Worm (Caenorhabditis elegans) whole organism, L3 larva: ENCODE measurements around the gene srh-129.

Experiments
- R02D3.7 ChIP-seq: fragments of 150-350 bp; optimal IDR thresholded peaks from 2 replicates; lab custom pipeline; 2014; ENCODE audit warnings: missing biosample characterization, missing genetic modification characterization
- ZK546.5 ChIP-seq: sonication (generic microtip); optimal IDR thresholded peaks from 2 replicates; lab custom pipeline; 2017; ENCODE audit warnings: missing biosample characterization, missing genetic modification characterization
- aly-2 ChIP-seq: fragments of 150-350 bp; optimal IDR thresholded peaks from 2 replicates; lab custom pipeline; 2014; ENCODE audit warnings: missing biosample characterization, missing genetic modification characterization
- ceh-16 ChIP-seq: sonication (generic microtip); optimal IDR thresholded peaks from 2 replicates; lab custom pipeline; 2017; ENCODE audit warnings: missing biosample characterization, missing genetic modification characterization
- ceh-9 ChIP-seq: sonication (generic microtip); optimal IDR thresholded peaks from 2 replicates; lab custom pipeline; 2018; ENCODE audit warnings: missing biosample characterization, missing genetic modification characterization
- egl-27 ChIP-seq: sonication (generic microtip); optimal IDR thresholded peaks from 4 replicates; lab custom pipeline; 2017; ENCODE audit warnings: missing biosample characterization, missing genetic modification reagents, missing genetic modification characterization
- egl-5 ChIP-seq: fragments of 150-350 bp; optimal IDR thresholded peaks from 2 replicates; lab custom pipeline; 2017; ENCODE audit warnings: missing biosample characterization, missing genetic modification reagents, missing genetic modification characterization, inconsistent platforms
- elt-2 ChIP-seq: sonication (generic microtip); optimal IDR thresholded peaks from 2 replicates; lab custom pipeline; 2016; ENCODE audit warnings: missing genetic modification reagents, mild to moderate bottlenecking, missing genetic modification characterization, missing compliant biosample characterization
- elt-3 ChIP-seq, 3 experiments: fragments of 150-350 bp in 1 of 3; sonication (generic microtip) in 2 of 3; optimal IDR thresholded peaks; 2 replicates in 2 of 3; 4 replicates in 1 of 3; lab custom pipeline; 2014 to 2017; ENCODE audit warnings: missing biosample characterization in 3 of 3, missing genetic modification characterization in 3 of 3
- fkh-10 ChIP-seq: sonication (generic microtip); optimal IDR thresholded peaks from 2 replicates; lab custom pipeline; 2017; ENCODE audit warnings: missing biosample characterization, missing genetic modification reagents, missing genetic modification characterization
- fkh-2 ChIP-seq: fragments of 150-350 bp; optimal IDR thresholded peaks from 2 replicates; lab custom pipeline; 2014; ENCODE audit warnings: missing biosample characterization, missing genetic modification reagents, missing genetic modification characterization
- fos-1 ChIP-seq: fragments of 150-350 bp; optimal IDR thresholded peaks from 2 replicates; lab custom pipeline; 2014; ENCODE audit warnings: missing biosample characterization, missing genetic modification characterization
- hmg-11 ChIP-seq: sonication (generic microtip); optimal IDR thresholded peaks from 2 replicates; lab custom pipeline; 2016; ENCODE audit warnings: missing genetic modification characterization, missing compliant biosample characterization
- lsy-12 ChIP-seq: sonication (generic microtip); optimal IDR thresholded peaks from 2 replicates; lab custom pipeline; 2016; ENCODE audit warnings: mild to moderate bottlenecking, missing genetic modification characterization, missing compliant biosample characterization
- mdl-1 ChIP-seq: fragments of 150-350 bp; optimal IDR thresholded peaks from 2 replicates; lab custom pipeline; 2014; ENCODE audit warnings: missing biosample characterization, missing genetic modification characterization
- mml-1 ChIP-seq: fragments of 150-350 bp; sonication (generic microtip); optimal IDR thresholded peaks from 3 replicates; lab custom pipeline; 2014; ENCODE audit warnings: missing biosample characterization, missing genetic modification characterization
- nhr-11 ChIP-seq: fragments of 150-350 bp; optimal IDR thresholded peaks from 2 replicates; lab custom pipeline; 2014; ENCODE audit warnings: missing biosample characterization, missing genetic modification characterization
- nhr-12 ChIP-seq: fragments of 150-350 bp; optimal IDR thresholded peaks from 2 replicates; lab custom pipeline; 2014; ENCODE audit warnings: missing biosample characterization, missing genetic modification characterization
- nhr-23 ChIP-seq: fragments of 150-350 bp; optimal IDR thresholded peaks from 2 replicates; lab custom pipeline; 2014; ENCODE audit warnings: missing biosample characterization, missing genetic modification reagents, missing genetic modification characterization
- nhr-28 ChIP-seq: fragments of 150-350 bp; optimal IDR thresholded peaks from 2 replicates; lab custom pipeline; 2014; ENCODE audit warnings: missing biosample characterization, missing genetic modification characterization
- nhr-43 ChIP-seq: sonication (generic microtip); optimal IDR thresholded peaks from 2 replicates; lab custom pipeline; 2016; ENCODE audit warnings: mild to moderate bottlenecking, missing genetic modification characterization, missing compliant biosample characterization; ENCODE audit not compliant: poor library complexity, severe bottlenecking
- nhr-67 ChIP-seq: fragments of 150-350 bp; optimal IDR thresholded peaks from 2 replicates; lab custom pipeline; 2014; ENCODE audit warnings: missing biosample characterization, missing genetic modification characterization
- nhr-76 ChIP-seq: fragments of 150-350 bp; sonication (generic microtip); optimal IDR thresholded peaks from 5 replicates; lab custom pipeline; 2014; ENCODE audit warnings: missing biosample characterization, missing genetic modification characterization
- pha-4 ChIP-seq: fragments of 150-350 bp; optimal IDR thresholded peaks from 2 replicates; lab custom pipeline; 2014; ENCODE audit warnings: missing biosample characterization, missing genetic modification reagents, missing genetic modification characterization
- pqm-1 ChIP-seq: fragments of 150-350 bp; optimal IDR thresholded peaks from 2 replicates; lab custom pipeline; 2017; ENCODE audit warnings: missing biosample characterization, missing genetic modification characterization, inconsistent platforms
- sea-2 ChIP-seq: fragments of 150-350 bp; sonication (generic microtip); optimal IDR thresholded peaks from 4 replicates; lab custom pipeline; 2014; ENCODE audit warnings: missing biosample characterization, missing genetic modification reagents, missing genetic modification characterization
- skn-1 ChIP-seq: fragments of 150-350 bp; optimal IDR thresholded peaks from 2 replicates; lab custom pipeline; 2014; ENCODE audit warnings: missing biosample characterization, missing genetic modification characterization
- snpc-4 ChIP-seq: fragments of 150-350 bp; optimal IDR thresholded peaks from 2 replicates; lab custom pipeline; 2014; ENCODE audit warnings: missing biosample characterization, missing genetic modification characterization
- tbx-2 ChIP-seq: sonication (generic microtip); optimal IDR thresholded peaks from 2 replicates; lab custom pipeline; 2016; ENCODE audit warnings: mild to moderate bottlenecking, missing genetic modification characterization, missing compliant biosample characterization
- zag-1 ChIP-seq: fragments of 150-350 bp; optimal IDR thresholded peaks from 2 replicates; lab custom pipeline; 2014; ENCODE audit warnings: missing biosample characterization, missing genetic modification characterization
- ztf-4 ChIP-seq: fragments of 150-350 bp; optimal IDR thresholded peaks from 2 replicates; lab custom pipeline; 2014; ENCODE audit warnings: missing biosample characterization, missing genetic modification characterization

Gene srh-129

ce11 chrV:5146394-5146793 lies 2.7 kb upstream of the srh-129 start, which contains the start of gene F14F9.6:
F14F9.6 (minus strand) TSS chrV:5146494.
- TF ChIP-seq tbx-2 (tag; lab: Kevin White, UChicago) = no peak
- TF ChIP-seq nhr-76 (tag; lab: Kevin White, UChicago) = no peak
- no peak for TF ChIP-seq nhr-12
- TF ChIP-seq nhr-23 (tag; lab: Kevin White, UChicago) = no peak
- no peak for TF ChIP-seq hmg-11
- no peak for TF ChIP-seq snpc-4
- TF ChIP-seq R02D3.7 (tag; lab: Kevin White, UChicago) = no peak

- TF ChIP-seq lsy-12 = no peak
Observed at ce11 chrV:5144541-5144940, 856 bp upstream of the srh-129 start, which contains the start of gene F14F9.2. F14F9.2 (plus strand) TSS chrV:5144841.

ce11 chrV:5137919-5138318 lies 5.8 kb downstream of the srh-129 start, which contains the start of gene F14F9.3:
F14F9.3 (plus strand) TSS chrV:5138219.
- TF ChIP-seq fkh-2 (tag; lab: Kevin White, UChicago) (no peak), egl-5 (tag; lab: Kevin White, UChicago) (no peak), elt-2 (tag; lab: Kevin White, UChicago) (no peak), ZK546.5 (tag; lab: Kevin White, UChicago) (no peak)
- TF ChIP-seq, all 47 proteins: peak for 0

ce11 chrV:5132441-5132840 lies 11.2 kb downstream of the srh-129 start, which contains the start of gene F14F9.4:
F14F9.4 (plus strand) TSS chrV:5132741.
- TF ChIP-seq hmg-11 (no peak), sea-2 (GFP tag; lab: Kevin White, UChicago) (no peak), ceh-16 (tag; lab: Kevin White, UChicago) (no peak), nhr-76 (tag; lab: Kevin White, UChicago) (no peak), pha-4 (no peak), nhr-28 (tag; lab: Kevin White, UChicago) (no peak), R02D3.7 (tag; lab: Kevin White, UChicago) (no peak), ztf-4 (tag; lab: Kevin White, UChicago) (no peak), zag-1 (tag; lab: Kevin White, UChicago) (no peak), egl-5 (tag; lab: Kevin White, UChicago) (no peak), nhr-67 (tag; lab: Kevin White, UChicago) (no peak), fos-1 (tag; lab: Kevin White, UChicago) (no peak), tbx-2 (tag; lab: Kevin White, UChicago) (no peak), ceh-9 (tag; lab: Kevin White, UChicago) (no peak), mml-1 (no peak)
- TF ChIP-seq, all 47 proteins: peak for 0

ce11 chrV:5131380-5131779 lies 12.3 kb downstream of the srh-129 start:
- TF ChIP-seq elt-2 (tag; lab: Kevin White, UChicago) (no peak), fkh-10 (GFP tag; lab: Kevin White, UChicago) (peak; percentile 1), fos-1 (tag; lab: Kevin White, UChicago) (no peak), hmg-11 (peak; percentile 26), pha-4 (peak; percentile 58), mdl-1 (no peak), pqm-1 (tag; lab: Kevin White, UChicago) (peak; percentile 29), skn-1 (tag; lab: Kevin White, UChicago) (peak; percentile 12), elt-3 (tag; optimal IDR thresholded peaks at IDR 0.05; lab: Kevin White, UChicago) (no peak), egl-5 (tag; lab: Kevin White, UChicago) (no peak), egl-27 (no peak)

ce11 chrV:5130018-5130417 lies 13.7 kb downstream of the srh-129 start, which contains the start of gene F14F9.8:
F14F9.8 (plus strand) TSS chrV:5130318.
- TF ChIP-seq fos-1 (tag; lab: Kevin White, UChicago) (no peak), tbx-2 (tag; lab: Kevin White, UChicago) (no peak), nhr-12 (no peak)

ce11 chrV:5126793-5127192 lies 16.9 kb downstream of the srh-129 start, which contains the start of gene F14F9.5:
F14F9.5 (plus strand) TSS chrV:5127093.
- TF ChIP-seq aly-2 (no peak), nhr-11 (no peak), nhr-43 (no peak), fkh-10 (GFP tag; lab: Kevin White, UChicago) (no peak), R02D3.7 (tag; lab: Kevin White, UChicago) (no peak)
